Worm (Caenorhabditis elegans) whole organism, L4 larva: ENCODE measurements around the gene T25E12.14.

Experiments
- D1046.2 ChIP-seq: fragments of 200-800 bp; sonication (Bioruptor generic); IDR thresholded peaks from 2 replicates; pipeline ENCODE4 v1.3.6; 2022; ENCODE audit warnings: missing genetic modification characterization, missing compliant biosample characterization
- Y5F2A.4 ChIP-seq: fragments of 200-800 bp; sonication (Bioruptor generic); optimal IDR thresholded peaks from 2 replicates; lab custom pipeline; 2018; ENCODE audit warnings: mild to moderate bottlenecking, missing genetic modification characterization, missing compliant biosample characterization
- aha-1 ChIP-seq: fragments of 150-350 bp; peaks from one replicate; lab custom pipeline; 2014; ENCODE audit warnings: missing biosample characterization, missing genetic modification characterization
- ceh-62 ChIP-seq: sonication (generic microtip); optimal IDR thresholded peaks from 2 replicates; lab custom pipeline; 2017; ENCODE audit warnings: missing biosample characterization, missing genetic modification characterization
- unc-62 ChIP-seq, 3 experiments: fragments of 150-350 bp in 1 of 3; sonication (generic microtip); optimal IDR thresholded peaks in 2 of 3; peaks in 1 of 3; 1 replicate in 1 of 3; 2 replicates in 2 of 3; lab custom pipeline; 2014 to 2017; ENCODE audit warnings: missing biosample characterization in 3 of 3, missing genetic modification characterization in 3 of 3, missing genetic modification reagents in 3 of 3, missing genotype in 1 of 3

ce11 chrV:16685725-16686124, 41.3 kb upstream of the T25E12.14 start, which contains the start of gene srw-43:
- no peak for TF ChIP-seq ceh-62 (tag; lab: Kevin White, UChicago)
- TF ChIP-seq unc-62 (GFP tag; optimal IDR thresholded peaks at IDR 0.05 in 1 of 2; lab: Kevin White, UChicago): no peak
- no peak for TF ChIP-seq unc-62 (tag; optimal IDR thresholded peaks at IDR 0.05; lab: Kevin White, UChicago)
- no peak for TF ChIP-seq D1046.2 (GFP tag; lab: Robert Waterston, UW)
- no peak for TF ChIP-seq aha-1 (tag; lab: Kevin White, UChicago)
- TF ChIP-seq Y5F2A.4 (GFP tag; lab: Kevin White, UChicago): no peak
